Worm (Caenorhabditis elegans) whole organism, L4 larva: ENCODE results near the gene F46B6.5.

ENCODE experiments used
- D1046.2 ChIP-seq: fragments of 200-800 bp; sonication (Bioruptor generic); IDR thresholded peaks from 2 replicates; pipeline ENCODE4 v1.3.6; 2022; ENCODE audit warnings: missing genetic modification characterization, missing compliant biosample characterization
- F37D6.2 ChIP-seq: sonication (generic microtip); optimal IDR thresholded peaks from 2 replicates; lab custom pipeline; 2016; ENCODE audit warnings: mild to moderate bottlenecking, missing genetic modification characterization, missing compliant biosample characterization
- F49E8.2 ChIP-seq: sonication (generic microtip); optimal IDR thresholded peaks from 2 replicates; lab custom pipeline; 2016; ENCODE audit warnings: missing compliant biosample characterization, mild to moderate bottlenecking, missing genetic modification characterization, borderline replicate concordance
- R02D3.7 ChIP-seq: fragments of 150-350 bp; sonication (generic microtip); optimal IDR thresholded peaks from 3 replicates; lab custom pipeline; 2014; ENCODE audit warnings: missing biosample characterization, missing genetic modification characterization
- T26A8.4 ChIP-seq: fragments of 200-800 bp; sonication (Bioruptor generic); IDR thresholded peaks from 2 replicates; pipeline ENCODE4 v1.3.6; 2022; ENCODE audit warnings: missing genetic modification characterization, missing compliant biosample characterization
- Y105C5A.15 ChIP-seq: fragments of 200-800 bp; sonication (Bioruptor generic); IDR thresholded peaks from 2 replicates; pipeline ENCODE4 v1.3.6; 2022; ENCODE audit warnings: missing genetic modification characterization, missing compliant biosample characterization
- Y5F2A.4 ChIP-seq: fragments of 200-800 bp; sonication (Bioruptor generic); optimal IDR thresholded peaks from 2 replicates; lab custom pipeline; 2018; ENCODE audit warnings: mild to moderate bottlenecking, missing genetic modification characterization, missing compliant biosample characterization
- aha-1 ChIP-seq: fragments of 150-350 bp; peaks from one replicate; lab custom pipeline; 2014; ENCODE audit warnings: missing biosample characterization, missing genetic modification characterization
- ama-1 ChIP-seq: fragments of 150-350 bp; optimal IDR thresholded peaks from 2 replicates; lab custom pipeline; 2014; ENCODE audit warnings: inconsistent platforms, mixed read lengths
- arid-1 ChIP-seq: fragments of 200-800 bp; sonication (Bioruptor generic); conservative IDR thresholded peaks from 2 replicates; pipeline ENCODE4 v1.3.6; 2022; ENCODE audit warnings: missing genetic modification reagents, missing genetic modification characterization, missing compliant biosample characterization
- attf-4 ChIP-seq: sonication (generic microtip); optimal IDR thresholded peaks from 3 replicates; lab custom pipeline; 2017; ENCODE audit warnings: missing biosample characterization, missing genetic modification characterization
- ceh-62 ChIP-seq: sonication (generic microtip); optimal IDR thresholded peaks from 2 replicates; lab custom pipeline; 2017; ENCODE audit warnings: missing biosample characterization, missing genetic modification characterization
- cey-2 ChIP-seq: sonication (generic microtip); optimal IDR thresholded peaks from 3 replicates; lab custom pipeline; 2017; ENCODE audit warnings: missing genetic modification characterization, mild to moderate bottlenecking, missing compliant biosample characterization, antibody characterized with exemption, borderline replicate concordance; ENCODE audit not compliant: insufficient read depth
- daf-12 ChIP-seq: fragments of 150-350 bp; optimal IDR thresholded peaks from 2 replicates; lab custom pipeline; 2014; ENCODE audit warnings: missing biosample characterization, missing genetic modification reagents, missing genetic modification characterization
- daf-8 ChIP-seq: fragments of 200-800 bp; sonication (Bioruptor generic); IDR thresholded peaks from 2 replicates; pipeline ENCODE4 v1.3.6; 2022; ENCODE audit warnings: missing genetic modification characterization, missing compliant biosample characterization
- dpl-1 ChIP-seq: fragments of 150-350 bp; optimal IDR thresholded peaks from 2 replicates; lab custom pipeline; 2014; ENCODE audit warnings: missing biosample characterization, missing genetic modification reagents, missing genetic modification characterization
- dve-1 ChIP-seq: sonication (generic microtip); optimal IDR thresholded peaks from 2 replicates; lab custom pipeline; 2017; ENCODE audit warnings: antibody characterized with exemption, mild to moderate bottlenecking, missing genetic modification characterization, missing compliant biosample characterization; ENCODE audit not compliant: insufficient read depth
- egl-27 ChIP-seq: sonication (generic microtip); optimal IDR thresholded peaks from 3 replicates; lab custom pipeline; 2017; ENCODE audit warnings: missing biosample characterization, missing genetic modification reagents, missing genetic modification characterization
- hlh-30 ChIP-seq: sonication (generic microtip); optimal IDR thresholded peaks from 2 replicates; lab custom pipeline; 2017; ENCODE audit warnings: antibody characterized with exemption, mild to moderate bottlenecking, missing genetic modification characterization, missing compliant biosample characterization; ENCODE audit not compliant: insufficient read depth
- hmg-1.1 ChIP-seq: fragments of 200-800 bp; sonication (Bioruptor generic); IDR thresholded peaks from 2 replicates; pipeline ENCODE4 v1.3.6; 2022; ENCODE audit warnings: missing genetic modification reagents, missing genetic modification characterization, missing compliant biosample characterization
- lim-7 ChIP-seq: fragments of 200-800 bp; sonication (Bioruptor generic); IDR thresholded peaks from 2 replicates; pipeline ENCODE4 v1.3.6; 2022; ENCODE audit warnings: missing genetic modification characterization, missing compliant biosample characterization
- lin-1 ChIP-seq: fragments of 200-800 bp; sonication (Bioruptor generic); IDR thresholded peaks from 2 replicates; pipeline ENCODE4 v1.3.6; 2022; ENCODE audit warnings: missing genetic modification reagents, missing genetic modification characterization, missing compliant biosample characterization
- lin-13 ChIP-seq: fragments of 150-350 bp; optimal IDR thresholded peaks from 2 replicates; lab custom pipeline; 2014; ENCODE audit warnings: missing biosample characterization, missing genetic modification reagents, missing genetic modification characterization
- lin-29 ChIP-seq: fragments of 200-800 bp; sonication (Bioruptor generic); IDR thresholded peaks from 2 replicates; pipeline ENCODE4 v1.3.6; 2022; ENCODE audit warnings: missing genetic modification reagents, missing genetic modification characterization, missing compliant biosample characterization
- lin-38 ChIP-seq: fragments of 200-800 bp; sonication (Bioruptor generic); IDR thresholded peaks from 2 replicates; pipeline ENCODE4 v1.3.6; 2022; ENCODE audit warnings: missing genetic modification reagents, missing genetic modification characterization, missing compliant biosample characterization
- lsy-2 ChIP-seq, 2 experiments: fragments of 150-350 bp in 1 of 2; sonication (generic microtip) in 1 of 2; optimal IDR thresholded peaks; 2 replicates each; lab custom pipeline; 2014 to 2017; ENCODE audit warnings: missing biosample characterization in 2 of 2, missing genetic modification characterization in 2 of 2
- mes-2 ChIP-seq: sonication (generic microtip); optimal IDR thresholded peaks from 2 replicates; lab custom pipeline; 2016; ENCODE audit warnings: missing genotype, mild to moderate bottlenecking, missing genetic modification characterization, missing compliant biosample characterization; ENCODE audit not compliant: poor library complexity, severe bottlenecking
- mxl-2 ChIP-seq: fragments of 200-800 bp; sonication (Bioruptor generic); conservative IDR thresholded peaks from 2 replicates; pipeline ENCODE4 v1.3.6; 2022; ENCODE audit warnings: missing genetic modification reagents, missing genetic modification characterization, missing compliant biosample characterization
- mxl-3 ChIP-seq: fragments of 200-800 bp; sonication (Bioruptor generic); optimal IDR thresholded peaks from 2 replicates; lab custom pipeline; 2018; ENCODE audit warnings: mild to moderate bottlenecking, missing genetic modification characterization, missing compliant biosample characterization
- nhr-11 ChIP-seq: fragments of 150-350 bp; optimal IDR thresholded peaks from 2 replicates; lab custom pipeline; 2014; ENCODE audit warnings: missing biosample characterization, missing genetic modification characterization
- nhr-111 ChIP-seq: fragments of 200-800 bp; sonication (Bioruptor generic); optimal IDR thresholded peaks from 2 replicates; lab custom pipeline; 2018; ENCODE audit warnings: mild to moderate bottlenecking, missing genetic modification characterization, missing compliant biosample characterization
- nhr-237 ChIP-seq: sonication (generic microtip); optimal IDR thresholded peaks from 2 replicates; lab custom pipeline; 2017; ENCODE audit warnings: missing biosample characterization, missing genetic modification characterization
- nhr-41 ChIP-seq: fragments of 200-800 bp; sonication (Bioruptor generic); IDR thresholded peaks from 2 replicates; pipeline ENCODE4 v1.3.6; 2022; ENCODE audit warnings: missing genetic modification reagents, missing genetic modification characterization, missing compliant biosample characterization
- nhr-76 ChIP-seq: fragments of 150-350 bp; optimal IDR thresholded peaks from 2 replicates; lab custom pipeline; 2014; ENCODE audit warnings: missing biosample characterization, missing genetic modification characterization
- pha-4 ChIP-seq, 2 experiments: fragments of 150-350 bp in 1 of 2; fragments of 200-800 bp in 1 of 2; sonication (Bioruptor generic) in 1 of 2; IDR thresholded peaks in 1 of 2; optimal IDR thresholded peaks in 1 of 2; 2 replicates each; pipeline versions ENCODE4 v1.3.6 to Lab custom; 2014 to 2022; ENCODE audit warnings: missing genetic modification characterization in 2 of 2, missing genetic modification reagents in 2 of 2, missing biosample characterization in 1 of 2, missing compliant biosample characterization in 1 of 2
- php-3 ChIP-seq: fragments of 200-800 bp; sonication (Bioruptor generic); IDR thresholded peaks from 2 replicates; pipeline ENCODE4 v1.3.6; 2022; ENCODE audit warnings: missing genetic modification reagents, missing genetic modification characterization, missing compliant biosample characterization
- pqm-1 ChIP-seq: sonication (generic microtip); optimal IDR thresholded peaks from 2 replicates; lab custom pipeline; 2017; ENCODE audit warnings: missing biosample characterization, missing genetic modification characterization
- sdz-12 ChIP-seq: fragments of 200-800 bp; sonication (Bioruptor generic); optimal IDR thresholded peaks from 2 replicates; lab custom pipeline; 2018; ENCODE audit warnings: mild to moderate bottlenecking, missing genetic modification characterization, missing compliant biosample characterization
- skn-1 ChIP-seq: fragments of 150-350 bp; optimal IDR thresholded peaks from 2 replicates; lab custom pipeline; 2014; ENCODE audit warnings: missing biosample characterization, missing genetic modification characterization
- snpc-4 ChIP-seq: fragments of 150-350 bp; optimal IDR thresholded peaks from 2 replicates; lab custom pipeline; 2014; ENCODE audit warnings: missing biosample characterization, missing genetic modification characterization
- spr-1 ChIP-seq: sonication (generic microtip); optimal IDR thresholded peaks from 2 replicates; lab custom pipeline; 2016; ENCODE audit warnings: mild to moderate bottlenecking, missing genetic modification characterization, missing compliant biosample characterization
- spr-3 ChIP-seq: fragments of 200-800 bp; sonication (Bioruptor generic); optimal IDR thresholded peaks from 2 replicates; lab custom pipeline; 2018; ENCODE audit warnings: mild to moderate bottlenecking, missing genetic modification characterization, missing compliant biosample characterization
- tag-97 ChIP-seq: fragments of 200-800 bp; sonication (Bioruptor generic); IDR thresholded peaks from 2 replicates; pipeline ENCODE4 v1.3.6; 2022; ENCODE audit warnings: missing genetic modification characterization, missing compliant biosample characterization
- tra-1 ChIP-seq: fragments of 200-800 bp; sonication (Bioruptor generic); IDR thresholded peaks from 2 replicates; pipeline ENCODE4 v1.3.6; 2022; ENCODE audit warnings: missing genetic modification reagents, missing genetic modification characterization, missing compliant biosample characterization
- unc-130 ChIP-seq: sonication (generic microtip); optimal IDR thresholded peaks from 2 replicates; lab custom pipeline; 2016; ENCODE audit warnings: missing genetic modification reagents, missing genetic modification characterization, missing compliant biosample characterization
- zfp-3 ChIP-seq: fragments of 200-800 bp; sonication (Bioruptor generic); conservative IDR thresholded peaks from 2 replicates; pipeline ENCODE4 v1.3.6; 2022; ENCODE audit warnings: missing genetic modification reagents, missing genetic modification characterization, missing compliant biosample characterization
- zip-2 ChIP-seq: fragments of 150-350 bp; optimal IDR thresholded peaks from 2 replicates; lab custom pipeline; 2014; ENCODE audit warnings: missing biosample characterization, missing genetic modification characterization
- ztf-11 ChIP-seq: fragments of 150-350 bp; optimal IDR thresholded peaks from 2 replicates; lab custom pipeline; 2014; ENCODE audit warnings: missing biosample characterization, missing genetic modification characterization
- ztf-7 ChIP-seq: fragments of 150-350 bp; optimal IDR thresholded peaks from 2 replicates; lab custom pipeline; 2014; ENCODE audit warnings: missing biosample characterization, missing genetic modification characterization

F46B6.5 gene

ce11 chrV:9789657-9790261 lies 6.9 kb upstream of the F46B6.5 start, which contains the start of gene ztf-7 (continued):
- TF ChIP-seq hmg-1.1 (GFP tag; lab: Robert Waterston, UW) (peak; percentile 91), zip-2 (tag; lab: Kevin White, UChicago) (peak; percentile 70), T26A8.4 (GFP tag; lab: Robert Waterston, UW) (peak; percentile 96), nhr-11 (peak; percentile 98), mxl-2 (peak; percentile 77), F49E8.2 (peak; percentile 51), nhr-76 (peak; percentile 48), spr-1 (tag; lab: Kevin White, UChicago) (peak; percentile 91), zfp-3 (GFP tag; lab: Robert Waterston, UW) (peak; percentile 93), mxl-3 (peak; percentile 99), Y5F2A.4 (GFP tag; lab: Kevin White, UChicago) (no peak), mes-2 (tag; lab: Kevin White, UChicago) (peak; percentile 90), skn-1 (peak; percentile 29), ztf-7 (peak; percentile 73), php-3 (GFP tag; lab: Robert Waterston, UW) (peak; percentile 94), lsy-2 (tag; optimal IDR thresholded peaks at IDR 0.05; lab: Kevin White, UChicago) (peak; percentile 80 to 95), dve-1 (tag; lab: Kevin White, UChicago) (peak; percentile 98), arid-1 (GFP tag; lab: Robert Waterston, UW) (peak; percentile 77), unc-130 (no peak), D1046.2 (GFP tag; lab: Robert Waterston, UW) (peak; percentile 55; the same call in 1 of the 2 replicates), ztf-11 (tag; lab: Kevin White, UChicago) (no peak), tra-1 (peak; percentile 97), tag-97 (GFP tag; lab: Robert Waterston, UW) (no peak), Y105C5A.15 (GFP tag; lab: Robert Waterston, UW) (no peak), nhr-237 (tag; lab: Kevin White, UChicago) (no peak), daf-8 (GFP tag; lab: Robert Waterston, UW) (no peak), attf-4 (tag; lab: Kevin White, UChicago) (no peak), cey-2 (tag; lab: Kevin White, UChicago) (no peak), pha-4 (GFP tag; IDR thresholded peaks at IDR 0.05; lab: Robert Waterston, UW) (peak; percentile 84), pha-4 (tag; optimal IDR thresholded peaks at IDR 0.05; lab: Kevin White, UChicago) (peak; percentile 41), sdz-12 (no peak), ama-1 (lab: Kevin White, UChicago) (peak; percentile 12), lin-29 (GFP tag; lab: Robert Waterston, UW) (peak; percentile 85), R02D3.7 (tag; lab: Kevin White, UChicago) (no peak), pqm-1 (tag; lab: Kevin White, UChicago) (no peak)
- TF ChIP-seq, all 104 proteins: peak for 63

- TF ChIP-seq hlh-30 (no peak), dpl-1 (no peak), daf-12 (tag; lab: Kevin White, UChicago) (no peak), snpc-4 (tag; lab: Kevin White, UChicago) (no peak), ceh-62 (no peak), egl-27 (tag; lab: Kevin White, UChicago) (no peak), T26A8.4 (GFP tag; lab: Robert Waterston, UW) (no peak; the same call in 1 of the 2 replicates), nhr-111 (GFP tag; lab: Kevin White, UChicago) (peak; percentile 0), F37D6.2 (tag; lab: Kevin White, UChicago) (no peak), lim-7 (GFP tag; lab: Robert Waterston, UW) (no peak), F49E8.2 (no peak), lin-1 (no peak), attf-4 (tag; lab: Kevin White, UChicago) (no peak), lin-38 (GFP tag; lab: Robert Waterston, UW) (peak; percentile 32; the same call in 1 of the 2 replicates), pqm-1 (tag; lab: Kevin White, UChicago) (no peak), aha-1 (tag; lab: Kevin White, UChicago) (peak; percentile 94), spr-3 (GFP tag; lab: Kevin White, UChicago) (peak; percentile 24), lin-13 (no peak), zip-2 (tag; lab: Kevin White, UChicago) (no peak), R02D3.7 (tag; lab: Kevin White, UChicago) (no peak), Y105C5A.15 (GFP tag; lab: Robert Waterston, UW) (no peak), nhr-41 (no peak), php-3 (GFP tag; lab: Robert Waterston, UW) (0 out of 2 replicates have a peak, but pooled peaks have one; percentile 8)
Measured at ce11 chrV:9786721-9787131, 3.9 kb upstream of the F46B6.5 start, which contains the start of gene F46B6.6. Gene F46B6.6 (minus strand): TSS chrV:9786868.
